Fruit fly (Drosophila melanogaster) whole organism, embryonic: ENCODE results near the gene CG7304.

ENCODE experiments used
- CG12236 ChIP-seq: fragments of 200-800 bp; sonication (Bioruptor generic); optimal IDR thresholded peaks from 2 replicates; lab custom pipeline; 2016; ENCODE audit warnings: missing biosample characterization, missing genetic modification characterization
- CG12299 ChIP-seq: fragments of 200-800 bp; sonication (Bioruptor generic); optimal IDR thresholded peaks from 2 replicates; lab custom pipeline; 2018; ENCODE audit warnings: missing biosample characterization, mild to moderate bottlenecking, missing genetic modification characterization
- CG15696 ChIP-seq: fragments of 200-800 bp; sonication (Bioruptor generic); optimal IDR thresholded peaks from 2 replicates; lab custom pipeline; 2019; ENCODE audit warnings: missing biosample characterization, mild to moderate bottlenecking, missing genetic modification characterization, moderate library complexity
- CG1603 ChIP-seq: fragments of 200-800 bp; sonication (Bioruptor generic); optimal IDR thresholded peaks from 2 replicates; lab custom pipeline; 2019; ENCODE audit warnings: missing biosample characterization, mild to moderate bottlenecking, missing genetic modification characterization, moderate library complexity
- CG16779 ChIP-seq: fragments of 200-800 bp; sonication (Bioruptor generic); IDR thresholded peaks from 2 replicates; pipeline ENCODE4 v1.3.6; 2022; ENCODE audit warnings: missing biosample characterization, missing genetic modification characterization
- CG33557 ChIP-seq: fragments of 200-800 bp; sonication (Bioruptor generic); optimal IDR thresholded peaks from 2 replicates; lab custom pipeline; 2019; ENCODE audit warnings: missing biosample characterization, mild to moderate bottlenecking, missing genetic modification characterization, moderate library complexity
- D19B ChIP-seq: fragments of 200-800 bp; sonication (Bioruptor generic); optimal IDR thresholded peaks from 2 replicates; lab custom pipeline; 2017; ENCODE audit warnings: missing biosample characterization, mild to moderate bottlenecking, missing genetic modification characterization
- H15 ChIP-seq: fragments of 200-800 bp; sonication (Bioruptor generic); IDR thresholded peaks from 3 replicates; pipeline ENCODE4 v1.3.6; 2022; ENCODE audit warnings: missing biosample characterization, missing genetic modification characterization
- H2.0 ChIP-seq: fragments of 200-800 bp; sonication (Bioruptor generic); IDR thresholded peaks from 2 replicates; pipeline ENCODE4 v1.3.6; 2022; ENCODE audit warnings: missing biosample characterization, missing genetic modification characterization
- Rx ChIP-seq: fragments of 200-800 bp; sonication (Bioruptor generic); IDR thresholded peaks from 2 replicates; pipeline ENCODE4 v1.3.6; 2022; ENCODE audit warnings: missing biosample characterization, missing genetic modification characterization
- ara ChIP-seq: fragments of 200-800 bp; sonication (Bioruptor generic); IDR thresholded peaks from 2 replicates; pipeline ENCODE4 v1.3.6; 2022; ENCODE audit warnings: missing biosample characterization, missing genetic modification characterization
- ken ChIP-seq: fragments of 200-800 bp; sonication (Bioruptor generic); IDR thresholded peaks from 3 replicates; pipeline ENCODE4 v1.3.6; 2022; ENCODE audit warnings: missing biosample characterization, missing genetic modification characterization
- onecut ChIP-seq: fragments of 200-800 bp; sonication (Bioruptor generic); IDR thresholded peaks from 2 replicates; pipeline ENCODE4 v1.3.6; 2022; ENCODE audit warnings: missing biosample characterization, missing genetic modification characterization
- peb ChIP-seq: fragments of 200-800 bp; sonication (Bioruptor generic); IDR thresholded peaks from 2 replicates; pipeline ENCODE4 v1.3.6; 2022; ENCODE audit warnings: missing biosample characterization, missing genetic modification characterization
- sisA ChIP-seq: fragments of 200-800 bp; sonication (Bioruptor generic); IDR thresholded peaks from 2 replicates; pipeline ENCODE4 v1.3.6; 2022; ENCODE audit warnings: missing biosample characterization, missing genetic modification characterization
- slp2 ChIP-seq: fragments of 200-800 bp; sonication (Bioruptor generic); optimal IDR thresholded peaks from 2 replicates; lab custom pipeline; 2016; ENCODE audit warnings: missing biosample characterization, missing genetic modification characterization
- tio ChIP-seq: fragments of 200-800 bp; sonication (Bioruptor generic); optimal IDR thresholded peaks from 2 replicates; lab custom pipeline; 2017; ENCODE audit warnings: missing biosample characterization, missing genetic modification characterization, inconsistent platforms
- unpg ChIP-seq: fragments of 200-800 bp; sonication (Bioruptor generic); optimal IDR thresholded peaks from 3 replicates; lab custom pipeline; 2018; ENCODE audit warnings: missing biosample characterization, mild to moderate bottlenecking, missing genetic modification characterization, moderate library complexity
- zfh1 ChIP-seq: fragments of 200-800 bp; sonication (Bioruptor generic); IDR thresholded peaks from 3 replicates; pipeline ENCODE4 v1.3.6; 2022; ENCODE audit warnings: missing biosample characterization, missing genetic modification characterization

Gene CG7304

DNA sequence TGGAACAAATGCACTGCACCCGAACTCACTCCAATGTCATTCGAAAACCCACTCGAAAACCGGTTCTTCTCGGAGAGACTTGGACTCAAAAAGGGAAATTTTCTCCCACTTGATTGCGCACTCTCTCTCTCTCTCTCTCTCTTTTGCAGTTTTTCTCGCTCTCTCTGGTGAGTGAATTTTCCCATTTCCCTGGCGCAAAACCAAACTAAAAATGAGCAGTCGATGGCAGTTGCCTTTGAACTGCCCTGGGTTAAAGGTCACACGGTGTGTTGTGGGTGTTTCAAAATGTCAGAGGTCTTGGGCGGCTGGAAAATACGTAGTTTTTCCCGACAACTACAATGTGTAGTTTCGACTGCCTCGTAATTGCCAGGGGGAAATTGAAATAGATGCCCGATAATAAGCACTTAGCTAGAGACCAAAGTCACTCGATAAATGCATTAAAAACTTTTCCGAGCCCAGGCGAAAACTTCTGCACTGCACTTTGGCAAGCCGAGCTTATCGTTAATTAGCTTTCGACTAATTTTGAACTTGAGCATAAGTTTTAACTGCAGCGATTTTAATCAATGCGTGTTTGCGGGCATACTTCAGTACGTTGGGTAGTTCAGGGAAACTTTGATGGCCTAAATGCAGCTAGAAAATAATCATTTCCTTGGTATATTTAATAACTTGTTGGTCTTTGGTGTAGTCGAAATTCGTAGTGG lies 49.9 kb downstream of the CG7304 start (continued):
- no peak for TF ChIP-seq CG15696
- no peak for TF ChIP-seq unpg (GFP tag; lab: Kevin White, UChicago)
- no peak for TF ChIP-seq ken (GFP tag; lab: Robert Waterston, UW)
- TF ChIP-seq CG33557: peak; percentile 41
- TF ChIP-seq CG12299 (tag; lab: Kevin White, UChicago): no peak
- no peak for TF ChIP-seq Rx (GFP tag; lab: Robert Waterston, UW)
- peak; percentile 25; the same call in 1 of the 2 replicates for TF ChIP-seq onecut (GFP tag; lab: Robert Waterston, UW)
- TF ChIP-seq tio (GFP tag; lab: Kevin White, UChicago): no peak
- peak; percentile 11; the same call in 1 of the 3 replicates for TF ChIP-seq zfh1
- 0 out of 2 replicates have a peak, but pooled peaks have one; percentile 46 for TF ChIP-seq ara
- TF ChIP-seq slp2: no peak
- no peak for TF ChIP-seq CG16779
- no peak for TF ChIP-seq CG12236 (GFP tag; lab: Kevin White, UChicago)
- TF ChIP-seq H15 (GFP tag; lab: Robert Waterston, UW): no peak
- TF ChIP-seq sisA (GFP tag; lab: Robert Waterston, UW): no peak
- no peak for TF ChIP-seq peb (GFP tag; lab: Robert Waterston, UW)
- TF ChIP-seq D19B (GFP tag; lab: Kevin White, UChicago): no peak
- peak; percentile 30 for TF ChIP-seq CG1603 (tag; lab: Kevin White, UChicago)
- TF ChIP-seq H2.0 (GFP tag; lab: Robert Waterston, UW): no peak
